Worm (Caenorhabditis elegans): ENCODE data around the gene ZC190.2.

ZC190.2 gene

DNA sequence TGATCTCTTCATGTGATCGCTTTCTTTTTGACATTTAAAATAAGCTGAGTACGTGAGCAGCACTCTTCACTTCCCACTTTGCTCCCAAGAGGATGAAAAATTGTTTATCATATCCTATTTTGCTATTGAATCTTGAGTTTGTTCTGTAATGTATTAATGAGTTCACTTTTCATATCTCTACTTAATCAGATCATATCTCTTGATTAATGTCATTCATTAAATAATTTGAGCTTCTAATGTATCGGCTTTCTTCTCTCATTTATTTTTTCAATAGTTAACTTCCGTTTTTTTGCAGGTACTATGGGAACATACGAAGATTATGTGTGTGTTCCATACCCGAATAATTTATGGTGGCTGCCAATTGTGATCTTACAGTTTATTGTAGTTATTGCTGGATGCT, at the start of gene ZC190.2:
ZC190.2 (plus strand) TSS at position 301 of the 400 bp plus-strand sequence.
- no peak for TF ChIP-seq ets-4 (tag; optimal IDR thresholded peaks at IDR 0.05)
- no peak for TF ChIP-seq sdc-2 (tag; optimal IDR thresholded peaks at IDR 0.05)
- no peak for TF ChIP-seq ahr-1 (tag; optimal IDR thresholded peaks at IDR 0.05)
- no peak for TF ChIP-seq ceh-45 (GFP tag; IDR thresholded peaks at IDR 0.05)
- no peak for TF ChIP-seq sox-4 (tag; optimal IDR thresholded peaks at IDR 0.05)

- TF ChIP-seq ceh-31 (tag; optimal IDR thresholded peaks at IDR 0.05), result no peak
- TF ChIP-seq odd-2 (tag; optimal IDR thresholded peaks at IDR 0.05), result no peak
- TF ChIP-seq C38D4.7 (GFP tag; optimal IDR thresholded peaks at IDR 0.05), result no peak
- TF ChIP-seq pqm-1 (tag; optimal IDR thresholded peaks at IDR 0.05), result no peak
- TF ChIP-seq nfya-1 (tag; optimal IDR thresholded peaks at IDR 0.05), result no peak
- no peak for TF ChIP-seq ceh-30 (tag; optimal IDR thresholded peaks at IDR 0.05)
- TF ChIP-seq ets-4 (tag; optimal IDR thresholded peaks at IDR 0.05), result no peak
- TF ChIP-seq ceh-19 (GFP tag; optimal IDR thresholded peaks at IDR 0.05), result no peak
- no peak for TF ChIP-seq hlh-6 (tag; optimal IDR thresholded peaks at IDR 0.05)
- TF ChIP-seq lim-6 (tag; optimal IDR thresholded peaks at IDR 0.05), result no peak
- TF ChIP-seq unc-3 (GFP tag; conservative IDR thresholded peaks at IDR 0.05), result no peak
- no peak for TF ChIP-seq unc-3 (tag; optimal IDR thresholded peaks at IDR 0.05)
- TF ChIP-seq dmd-4 (tag; optimal IDR thresholded peaks at IDR 0.05; ENCODE audit: borderline replicate concordance), result no peak
- TF ChIP-seq ahr-1 (tag; optimal IDR thresholded peaks at IDR 0.05), result no peak
- no peak for TF ChIP-seq ztf-16 (tag; optimal IDR thresholded peaks at IDR 0.05)
- TF ChIP-seq elt-2 (tag; optimal IDR thresholded peaks at IDR 0.05), result no peak
- TF ChIP-seq syd-9 (tag; optimal IDR thresholded peaks at IDR 0.05), result no peak
- no peak for TF ChIP-seq che-1 (tag; optimal IDR thresholded peaks at IDR 0.05)
These were observed 48.4 kb upstream of the ZC190.2 start for ce11 chrV:8632788-8633187.

- no peak for TF ChIP-seq fax-1 (tag; optimal IDR thresholded peaks at IDR 0.05)
- no peak for TF ChIP-seq T23F11.4 (GFP tag; optimal IDR thresholded peaks at IDR 0.05)
- no peak for TF ChIP-seq pat-9 (tag; optimal IDR thresholded peaks at IDR 0.05)
- no peak for TF ChIP-seq unc-55 (GFP tag; optimal IDR thresholded peaks at IDR 0.05)
These were observed 45.6 kb upstream of the ZC190.2 start, which contains the start of gene oac-29 for ce11 chrV:8635575-8635974. Gene oac-29 (minus strand): TSS chrV:8635675.

DNA sequence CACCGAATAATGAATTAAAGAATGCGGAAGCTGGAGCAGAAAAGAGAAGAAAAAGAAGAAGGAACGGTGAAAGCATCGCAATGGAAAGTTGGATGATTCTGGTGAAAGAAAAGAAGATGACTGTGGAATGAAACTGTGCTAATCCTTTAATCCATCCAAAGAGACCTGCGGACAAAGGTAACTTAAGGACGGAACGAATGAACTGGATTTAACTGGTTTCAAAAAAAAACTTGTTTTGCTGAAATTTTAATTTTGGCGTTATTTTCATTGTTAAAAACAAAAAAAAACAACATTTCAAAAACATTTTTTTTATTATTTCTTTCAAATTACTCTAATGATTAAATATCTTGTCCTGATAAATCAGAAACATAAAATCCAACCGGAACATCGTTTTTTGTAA, 44.2 kb upstream of the ZC190.2 start, which contains the start of gene grl-12:
grl-12 (minus strand) TSS at position 101 of the 400 bp plus-strand sequence.
- TF ChIP-seq nhr-11 (tag; optimal IDR thresholded peaks at IDR 0.05) (no peak), rnt-1 (tag; optimal IDR thresholded peaks at IDR 0.05) (no peak)

DNA sequence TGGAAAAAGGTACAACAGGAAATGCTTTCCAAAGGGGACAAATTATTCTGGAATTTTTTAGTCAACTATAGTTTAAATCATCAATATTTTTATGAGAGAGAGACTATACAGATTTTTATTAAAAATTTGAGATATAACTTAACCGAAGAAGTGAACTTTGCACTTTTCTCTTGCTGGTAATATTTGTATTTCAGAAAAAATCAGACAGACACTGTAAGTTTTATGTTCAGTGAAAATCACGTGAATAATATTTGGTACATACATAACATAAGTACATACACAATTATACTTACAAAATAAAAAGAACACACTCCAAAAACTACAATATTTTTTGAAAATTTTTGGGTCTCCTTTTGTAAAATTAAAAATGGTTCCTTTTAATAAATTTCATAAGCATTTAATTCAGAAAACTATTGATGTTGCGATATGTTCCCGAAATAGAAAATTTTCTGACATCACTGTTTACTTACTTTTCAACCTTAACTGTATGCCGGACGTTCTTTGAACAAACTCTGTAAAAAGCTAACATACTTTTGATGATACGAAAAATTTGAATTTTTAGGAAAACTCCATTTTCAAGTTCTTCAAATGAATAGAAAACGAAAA, 43.4 kb upstream of the ZC190.2 start, which contains the start of the genes F28A12.10 and acd-4:
F28A12.10 (minus strand) TSS at position 101 of the 606 bp plus-strand sequence.
acd-4 (plus strand) TSS at position 556 of the 606 bp plus-strand sequence.
- TF ChIP-seq ahr-1 (tag; optimal IDR thresholded peaks at IDR 0.05), result no peak
- no peak for TF ChIP-seq unc-3 (GFP tag; conservative IDR thresholded peaks at IDR 0.05)
- TF ChIP-seq unc-3 (tag; optimal IDR thresholded peaks at IDR 0.05), result no peak
- no peak for TF ChIP-seq mec-3 (tag; optimal IDR thresholded peaks at IDR 0.05; ENCODE audit: borderline replicate concordance)
- no peak for TF ChIP-seq T23F11.4 (GFP tag; optimal IDR thresholded peaks at IDR 0.05)
- TF ChIP-seq K02D7.2 (tag; optimal IDR thresholded peaks at IDR 0.05), result no peak

- TF ChIP-seq C08G9.2 (tag; optimal IDR thresholded peaks at IDR 0.05), result no peak
- no peak for TF ChIP-seq eyg-1 (tag; optimal IDR thresholded peaks at IDR 0.05)
These were observed 39.9 kb upstream of the ZC190.2 start, which contains the start of gene F28A12.3 for ce11 chrV:8641266-8641665. Gene F28A12.3 (minus strand): TSS chrV:8641366.
